Worm (Caenorhabditis elegans) whole organism, mixed stage, embryonic: ENCODE measurements around the gene ugt-60.

Experiments used
- M03D4.4 ChIP-seq: sonication (generic microtip); optimal IDR thresholded peaks from 2 replicates; lab custom pipeline; 2017; ENCODE audit warnings: mild to moderate bottlenecking, missing genetic modification characterization, missing compliant biosample characterization
- bed-3 ChIP-seq: fragments of 200-800 bp; sonication (Bioruptor generic); optimal IDR thresholded peaks from 3 replicates; lab custom pipeline; 2018; ENCODE audit warnings: mild to moderate bottlenecking, missing genetic modification characterization, moderate library complexity, missing compliant biosample characterization
- blmp-1 ChIP-seq: fragments of 150-350 bp; optimal IDR thresholded peaks from 2 replicates; lab custom pipeline; 2014; ENCODE audit warnings: missing biosample characterization, missing genetic modification characterization
- ceh-39 ChIP-seq: fragments of 150-350 bp; optimal IDR thresholded peaks from 2 replicates; lab custom pipeline; 2014; ENCODE audit warnings: missing biosample characterization, missing genetic modification characterization
- ceh-43 ChIP-seq: fragments of 200-800 bp; sonication (Bioruptor generic); optimal IDR thresholded peaks from 2 replicates; lab custom pipeline; 2018; ENCODE audit warnings: mild to moderate bottlenecking, missing genetic modification characterization, moderate library complexity, missing compliant biosample characterization
- ceh-83 ChIP-seq: fragments of 200-800 bp; sonication (Bioruptor generic); optimal IDR thresholded peaks from 2 replicates; lab custom pipeline; 2018; ENCODE audit warnings: mild to moderate bottlenecking, missing genetic modification characterization, missing compliant biosample characterization
- ces-1 ChIP-seq: fragments of 150-350 bp; optimal IDR thresholded peaks from 2 replicates; lab custom pipeline; 2014; ENCODE audit warnings: missing biosample characterization, missing genetic modification reagents, missing genetic modification characterization
- cnd-1 ChIP-seq: fragments of 200-800 bp; sonication (Bioruptor generic); optimal IDR thresholded peaks from 2 replicates; lab custom pipeline; 2018; ENCODE audit warnings: mild to moderate bottlenecking, missing genetic modification characterization, missing compliant biosample characterization
- drap-1 ChIP-seq: fragments of 200-800 bp; sonication (Bioruptor generic); optimal IDR thresholded peaks from 3 replicates; lab custom pipeline; 2018; ENCODE audit warnings: mild to moderate bottlenecking, missing genetic modification characterization, missing compliant biosample characterization
- elt-1 ChIP-seq: sonication (generic microtip); optimal IDR thresholded peaks from 2 replicates; lab custom pipeline; 2017; ENCODE audit warnings: missing genetic modification characterization, mild to moderate bottlenecking, missing compliant biosample characterization, antibody characterized with exemption, moderate library complexity, borderline replicate concordance; ENCODE audit not compliant: insufficient read depth
- elt-3 ChIP-seq: fragments of 150-350 bp; optimal IDR thresholded peaks from 2 replicates; lab custom pipeline; 2014; ENCODE audit warnings: missing biosample characterization, missing genetic modification characterization
- flh-1 ChIP-seq: fragments of 200-800 bp; sonication (Bioruptor generic); optimal IDR thresholded peaks from 2 replicates; lab custom pipeline; 2018; ENCODE audit warnings: mild to moderate bottlenecking, missing genetic modification characterization, moderate library complexity, missing compliant biosample characterization
- ham-2 ChIP-seq: fragments of 200-800 bp; sonication (Bioruptor generic); optimal IDR thresholded peaks from 2 replicates; lab custom pipeline; 2018; ENCODE audit warnings: mild to moderate bottlenecking, missing genetic modification characterization, missing compliant biosample characterization
- hlh-1 ChIP-seq: fragments of 150-350 bp; optimal IDR thresholded peaks from 2 replicates; lab custom pipeline; 2014; ENCODE audit warnings: missing biosample characterization, missing genetic modification reagents, missing genetic modification characterization
- lin-13 ChIP-seq: fragments of 150-350 bp; optimal IDR thresholded peaks from 2 replicates; lab custom pipeline; 2014; ENCODE audit warnings: missing biosample characterization, missing genetic modification characterization
- lin-32 ChIP-seq: fragments of 200-800 bp; sonication (Bioruptor generic); optimal IDR thresholded peaks from 2 replicates; lab custom pipeline; 2018; ENCODE audit warnings: mild to moderate bottlenecking, missing genetic modification characterization, missing compliant biosample characterization
- lsy-2 ChIP-seq: fragments of 150-350 bp; optimal IDR thresholded peaks from 2 replicates; lab custom pipeline; 2014; ENCODE audit warnings: missing biosample characterization, missing genetic modification characterization
- mab-5 ChIP-seq: fragments of 150-350 bp; optimal IDR thresholded peaks from 2 replicates; lab custom pipeline; 2014; ENCODE audit warnings: missing biosample characterization, missing genetic modification characterization
- mep-1 ChIP-seq: fragments of 150-350 bp; optimal IDR thresholded peaks from 2 replicates; lab custom pipeline; 2017; ENCODE audit warnings: missing biosample characterization, missing genetic modification reagents, missing genetic modification characterization, inconsistent platforms
- mls-2 ChIP-seq: sonication (generic microtip); optimal IDR thresholded peaks from 2 replicates; lab custom pipeline; 2016; ENCODE audit warnings: mild to moderate bottlenecking, missing genetic modification characterization, moderate library complexity, missing compliant biosample characterization
- nhr-12 ChIP-seq: fragments of 150-350 bp; optimal IDR thresholded peaks from 2 replicates; lab custom pipeline; 2014; ENCODE audit warnings: missing biosample characterization, missing genetic modification characterization
- nhr-2 ChIP-seq: fragments of 150-350 bp; optimal IDR thresholded peaks from 2 replicates; lab custom pipeline; 2014; ENCODE audit warnings: missing biosample characterization, missing genetic modification characterization
- nhr-237 ChIP-seq: fragments of 150-350 bp; optimal IDR thresholded peaks from 2 replicates; lab custom pipeline; 2014; ENCODE audit warnings: missing biosample characterization, missing genetic modification characterization
- nhr-28 ChIP-seq: fragments of 150-350 bp; optimal IDR thresholded peaks from 2 replicates; lab custom pipeline; 2014; ENCODE audit warnings: missing biosample characterization, missing genetic modification characterization
- nhr-76 ChIP-seq: sonication (generic microtip); optimal IDR thresholded peaks from 2 replicates; lab custom pipeline; 2017; ENCODE audit warnings: missing biosample characterization, missing genetic modification characterization
- pha-4 ChIP-seq: fragments of 150-350 bp; optimal IDR thresholded peaks from 2 replicates; lab custom pipeline; 2018; ENCODE audit warnings: missing biosample characterization, missing genetic modification reagents, missing genetic modification characterization
- sem-2 ChIP-seq: fragments of 200-800 bp; sonication (Bioruptor generic); optimal IDR thresholded peaks from 2 replicates; lab custom pipeline; 2018; ENCODE audit warnings: mild to moderate bottlenecking, missing genetic modification characterization, missing compliant biosample characterization
- snpc-4 ChIP-seq: fragments of 150-350 bp; optimal IDR thresholded peaks from 2 replicates; lab custom pipeline; 2014; ENCODE audit warnings: missing biosample characterization, missing genetic modification characterization
- sptf-1 ChIP-seq: sonication (generic microtip); optimal IDR thresholded peaks from 2 replicates; lab custom pipeline; 2017; ENCODE audit warnings: mild to moderate bottlenecking, missing genetic modification characterization, moderate library complexity, missing compliant biosample characterization
- tbx-8 ChIP-seq: fragments of 200-800 bp; sonication (Bioruptor generic); optimal IDR thresholded peaks from 2 replicates; lab custom pipeline; 2018; ENCODE audit warnings: mild to moderate bottlenecking, missing genetic modification characterization, moderate library complexity, missing compliant biosample characterization
- unc-120 ChIP-seq: sonication (generic microtip); optimal IDR thresholded peaks from 2 replicates; lab custom pipeline; 2017; ENCODE audit warnings: missing genetic modification characterization, missing compliant biosample characterization; ENCODE audit not compliant: poor library complexity, severe bottlenecking
- unc-39 ChIP-seq: fragments of 150-350 bp; optimal IDR thresholded peaks from 2 replicates; lab custom pipeline; 2014; ENCODE audit warnings: missing biosample characterization, missing genetic modification characterization
- unc-62 ChIP-seq: fragments of 150-350 bp; optimal IDR thresholded peaks from 2 replicates; lab custom pipeline; 2014; ENCODE audit warnings: missing biosample characterization, missing genetic modification reagents, missing genetic modification characterization
- zip-8 ChIP-seq: fragments of 150-350 bp; optimal IDR thresholded peaks from 2 replicates; lab custom pipeline; 2014; ENCODE audit warnings: missing biosample characterization, missing genetic modification characterization
- ztf-11 ChIP-seq: fragments of 150-350 bp; optimal IDR thresholded peaks from 2 replicates; lab custom pipeline; 2014; ENCODE audit warnings: missing biosample characterization, missing genetic modification characterization

The ugt-60 gene

DNA sequence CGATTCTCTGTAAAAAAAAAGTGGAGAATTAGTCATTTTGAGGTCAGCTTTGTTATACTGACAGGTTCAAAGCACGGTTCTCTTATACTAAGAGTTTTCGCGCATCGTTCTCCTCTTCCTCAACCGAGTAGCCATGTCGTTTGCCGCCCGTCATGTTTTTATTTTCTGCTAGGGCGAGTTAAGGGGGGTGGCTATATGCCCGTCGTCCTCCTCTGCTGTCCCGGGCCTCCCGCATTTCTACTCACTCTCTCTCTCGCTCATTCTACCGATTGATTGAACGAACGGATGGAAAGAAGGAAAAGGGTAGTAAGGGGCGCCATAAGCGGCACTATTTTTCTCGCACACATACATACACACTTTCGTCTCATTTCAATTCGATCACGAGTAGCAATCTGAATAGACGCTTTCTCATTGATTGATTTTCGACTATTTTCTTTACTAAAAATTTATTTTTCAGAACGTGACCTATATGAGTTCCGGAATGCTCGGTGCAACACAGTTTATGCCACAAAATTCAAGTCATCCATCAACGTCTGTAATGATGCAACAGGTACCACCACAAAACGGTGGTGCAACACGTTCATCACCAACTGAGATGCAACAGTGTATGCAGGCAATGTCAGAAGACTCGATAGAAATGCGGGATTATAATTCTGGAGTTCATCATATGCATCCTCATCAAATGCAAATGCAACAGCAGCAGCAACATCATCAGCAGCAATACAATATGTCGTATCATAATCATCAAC is 26.5 kb upstream of the ugt-60 start:
- TF ChIP-seq ceh-43 (GFP tag; lab: Kevin White, UChicago) (no peak), lin-13 (tag; lab: Kevin White, UChicago) (no peak), sem-2 (GFP tag; lab: Kevin White, UChicago) (no peak), lsy-2 (tag; lab: Kevin White, UChicago) (no peak), nhr-237 (tag; lab: Kevin White, UChicago) (no peak), nhr-12 (tag; lab: Kevin White, UChicago) (no peak), zip-8 (tag; lab: Kevin White, UChicago) (peak; percentile 40), ceh-83 (GFP tag; lab: Kevin White, UChicago) (no peak), ham-2 (GFP tag; lab: Kevin White, UChicago) (peak; percentile 56), tbx-8 (no peak), unc-120 (tag; lab: Kevin White, UChicago) (peak; percentile 32), nhr-2 (tag; lab: Kevin White, UChicago) (peak; percentile 61), pha-4 (tag; lab: Kevin White, UChicago) (no peak), elt-3 (no peak)

DNA sequence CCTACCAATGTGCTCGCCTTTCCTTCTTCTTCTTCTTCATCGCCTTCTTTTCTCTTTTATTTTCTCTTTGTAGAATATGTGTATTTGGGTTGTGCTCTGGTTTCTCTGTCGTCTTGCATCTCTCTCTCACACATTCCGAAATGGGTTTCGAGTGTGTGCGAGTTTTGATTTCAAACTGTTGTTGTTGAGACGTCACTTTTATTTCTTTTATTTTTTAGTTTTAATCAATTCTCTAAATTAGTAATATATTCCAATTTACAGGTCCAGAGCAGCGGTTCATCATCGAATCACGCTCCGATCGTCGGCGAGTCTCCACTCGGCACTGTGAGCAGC is 25.7 kb upstream of the ugt-60 start:
- TF ChIP-seq bed-3 (no peak), drap-1 (GFP tag; lab: Kevin White, UChicago) (no peak), nhr-2 (tag; lab: Kevin White, UChicago) (no peak), ceh-43 (GFP tag; lab: Kevin White, UChicago) (no peak), mep-1 (tag; lab: Kevin White, UChicago) (no peak), mab-5 (tag; lab: Kevin White, UChicago) (no peak), ztf-11 (tag; lab: Kevin White, UChicago) (no peak), nhr-76 (tag; lab: Kevin White, UChicago) (no peak), flh-1 (GFP tag; lab: Kevin White, UChicago) (no peak), sptf-1 (tag; lab: Kevin White, UChicago) (no peak), unc-120 (tag; lab: Kevin White, UChicago) (no peak), blmp-1 (no peak), elt-1 (tag; lab: Kevin White, UChicago) (no peak), lsy-2 (tag; lab: Kevin White, UChicago) (no peak), lin-13 (tag; lab: Kevin White, UChicago) (no peak), M03D4.4 (tag; lab: Kevin White, UChicago) (no peak), nhr-12 (tag; lab: Kevin White, UChicago) (no peak), nhr-28 (tag; lab: Kevin White, UChicago) (no peak), cnd-1 (tag; lab: Kevin White, UChicago) (no peak)

DNA sequence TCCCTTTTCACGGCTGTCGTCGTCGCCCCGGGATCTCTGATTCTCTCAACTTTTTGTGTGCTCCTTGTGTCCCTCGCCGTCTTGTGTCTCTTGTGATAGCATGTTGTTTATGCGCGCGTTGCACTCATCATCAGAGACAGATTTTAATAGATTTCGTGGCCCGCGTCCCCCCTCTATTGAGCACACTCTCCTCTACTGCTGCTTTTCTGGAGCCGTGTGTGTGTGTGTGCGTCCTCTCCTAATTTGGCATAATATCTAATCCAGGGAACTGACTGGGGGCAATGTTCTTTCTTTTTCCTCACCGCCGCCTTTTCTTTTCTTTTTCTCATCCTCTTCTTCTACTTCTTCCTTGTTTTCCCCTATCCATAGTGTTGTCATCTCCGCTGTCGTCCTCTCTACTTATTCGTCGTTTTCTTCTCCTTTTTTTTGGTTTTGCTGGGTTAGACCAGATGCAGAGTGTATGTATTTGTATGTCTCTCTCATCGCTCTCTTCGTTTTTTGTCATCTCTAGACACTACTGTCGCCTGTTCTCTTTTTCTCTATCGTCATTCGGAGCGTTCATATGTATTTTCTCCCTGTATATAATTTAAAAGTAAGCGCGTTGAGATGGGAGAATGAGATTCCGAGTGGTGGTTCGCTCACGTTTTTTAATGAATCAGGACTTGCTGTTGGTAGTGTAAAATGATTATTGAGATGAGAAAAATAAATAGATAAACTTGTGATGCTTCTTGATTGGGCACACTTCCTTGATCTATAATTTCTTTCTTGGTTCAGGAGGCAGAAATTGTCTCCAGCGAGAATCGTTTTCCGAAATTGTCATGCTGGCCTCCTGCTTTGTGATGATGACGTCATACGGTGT is 25.1 kb upstream of the ugt-60 start:
- TF ChIP-seq unc-120 (tag; lab: Kevin White, UChicago): peak; percentile 54
- peak; percentile 81 for TF ChIP-seq zip-8 (tag; lab: Kevin White, UChicago)
- no peak for TF ChIP-seq unc-62 (GFP tag; lab: Kevin White, UChicago)
- no peak for TF ChIP-seq ztf-11 (tag; lab: Kevin White, UChicago)
- no peak for TF ChIP-seq pha-4 (tag; lab: Kevin White, UChicago)
- TF ChIP-seq nhr-237 (tag; lab: Kevin White, UChicago): no peak
- TF ChIP-seq ceh-83 (GFP tag; lab: Kevin White, UChicago): no peak
- no peak for TF ChIP-seq nhr-76 (tag; lab: Kevin White, UChicago)
- no peak for TF ChIP-seq elt-1 (tag; lab: Kevin White, UChicago)
- TF ChIP-seq lin-32 (GFP tag; lab: Kevin White, UChicago): no peak
- TF ChIP-seq snpc-4: no peak
- no peak for TF ChIP-seq bed-3
- no peak for TF ChIP-seq ceh-43 (GFP tag; lab: Kevin White, UChicago)
- TF ChIP-seq nhr-2 (tag; lab: Kevin White, UChicago): no peak
- TF ChIP-seq drap-1 (GFP tag; lab: Kevin White, UChicago): peak; percentile 9
- no peak for TF ChIP-seq mls-2 (tag; lab: Kevin White, UChicago)
- no peak for TF ChIP-seq cnd-1 (tag; lab: Kevin White, UChicago)
- no peak for TF ChIP-seq tbx-8
- TF ChIP-seq ces-1 (GFP tag; lab: Kevin White, UChicago): peak; percentile 80
- no peak for TF ChIP-seq nhr-12 (tag; lab: Kevin White, UChicago)
- no peak for TF ChIP-seq lsy-2 (tag; lab: Kevin White, UChicago)
- no peak for TF ChIP-seq flh-1 (GFP tag; lab: Kevin White, UChicago)
- no peak for TF ChIP-seq nhr-28 (tag; lab: Kevin White, UChicago)
- TF ChIP-seq hlh-1: peak; percentile 54
- TF ChIP-seq unc-39 (tag; lab: Kevin White, UChicago): no peak
- peak; percentile 36 for TF ChIP-seq lin-13 (tag; lab: Kevin White, UChicago)
- TF ChIP-seq sptf-1 (tag; lab: Kevin White, UChicago): peak; percentile 31
- no peak for TF ChIP-seq mep-1 (tag; lab: Kevin White, UChicago)
- no peak for TF ChIP-seq ceh-39 (tag; lab: Kevin White, UChicago)
- TF ChIP-seq mab-5 (tag; lab: Kevin White, UChicago): no peak
- peak; percentile 10 for TF ChIP-seq ham-2 (GFP tag; lab: Kevin White, UChicago)
- no peak for TF ChIP-seq elt-3
- TF ChIP-seq sem-2 (GFP tag; lab: Kevin White, UChicago): peak; percentile 27
- TF ChIP-seq M03D4.4 (tag; lab: Kevin White, UChicago): peak; percentile 26
- no peak for TF ChIP-seq blmp-1
